Worm (Caenorhabditis elegans) whole organism, L3 larva: ENCODE results near the gene ccch-2.

Experiments
- ama-1 ChIP-seq: fragments of 150-350 bp; optimal IDR thresholded peaks from 2 replicates; lab custom pipeline; 2018
- egl-27 ChIP-seq: sonication (generic microtip); optimal IDR thresholded peaks from 4 replicates; lab custom pipeline; 2017; ENCODE audit warnings: missing biosample characterization, missing genetic modification reagents, missing genetic modification characterization
- elt-3 ChIP-seq, 3 experiments: fragments of 150-350 bp in 1 of 3; sonication (generic microtip) in 2 of 3; optimal IDR thresholded peaks; 2 replicates in 2 of 3; 4 replicates in 1 of 3; lab custom pipeline; 2014 to 2017; ENCODE audit warnings: missing biosample characterization in 3 of 3, missing genetic modification characterization in 3 of 3
- eor-1 ChIP-seq, 2 experiments: fragments of 150-350 bp; optimal IDR thresholded peaks; 2 replicates each; lab custom pipeline; 2014 to 2018; ENCODE audit warnings: missing biosample characterization in 2 of 2, missing genetic modification characterization in 2 of 2
- mdl-1 ChIP-seq: fragments of 150-350 bp; optimal IDR thresholded peaks from 2 replicates; lab custom pipeline; 2014; ENCODE audit warnings: missing biosample characterization, missing genetic modification characterization
- nfya-1 ChIP-seq: sonication (generic microtip); optimal IDR thresholded peaks from 2 replicates; lab custom pipeline; 2017; ENCODE audit warnings: missing genetic modification characterization, mild to moderate bottlenecking, missing compliant biosample characterization, antibody characterized with exemption, moderate library complexity; ENCODE audit not compliant: insufficient read depth
- nhr-11 ChIP-seq: fragments of 150-350 bp; optimal IDR thresholded peaks from 2 replicates; lab custom pipeline; 2014; ENCODE audit warnings: missing biosample characterization, missing genetic modification characterization
- nhr-28 ChIP-seq: fragments of 150-350 bp; optimal IDR thresholded peaks from 2 replicates; lab custom pipeline; 2014; ENCODE audit warnings: missing biosample characterization, missing genetic modification characterization
- nhr-77 ChIP-seq: fragments of 150-350 bp; optimal IDR thresholded peaks from 2 replicates; lab custom pipeline; 2014; ENCODE audit warnings: missing biosample characterization, missing genetic modification characterization
- pha-4 ChIP-seq: fragments of 150-350 bp; optimal IDR thresholded peaks from 2 replicates; lab custom pipeline; 2014; ENCODE audit warnings: missing biosample characterization, missing genetic modification reagents, missing genetic modification characterization

- TF ChIP-seq pha-4 (no peak), nhr-28 (tag; lab: Kevin White, UChicago) (no peak), elt-3 (tag; optimal IDR thresholded peaks at IDR 0.05; lab: Kevin White, UChicago) (no peak), nfya-1 (tag; lab: Kevin White, UChicago) (no peak), nhr-77 (no peak), ama-1 (lab: Kevin White, UChicago) (no peak), egl-27 (no peak), eor-1 (tag; optimal IDR thresholded peaks at IDR 0.05; lab: Kevin White, UChicago) (no peak), nhr-11 (tag; lab: Kevin White, UChicago) (no peak), mdl-1 (no peak)
Measured at ce11 chrIV:16238555-16238954, 39.4 kb upstream of the ccch-2 start, which contains the start of gene srw-61.
